Fruit fly (Drosophila melanogaster): ENCODE results near the gene nau.

dm6 chr3R:23718297-23718941 lies at the start of gene nau:
- TF ChIP-seq tj (GFP tag; optimal IDR thresholded peaks at IDR 0.05), result no peak
- no peak for TF ChIP-seq CG7101 (tag; optimal IDR thresholded peaks at IDR 0.05)
- TF ChIP-seq Hr96 (GFP tag; optimal IDR thresholded peaks at IDR 0.05), result no peak
- no peak for TF ChIP-seq cic (GFP tag; optimal IDR thresholded peaks at IDR 0.05)
- no peak for TF ChIP-seq kay (GFP tag; ENCODE audit: borderline replicate concordance)
- TF ChIP-seq Crg-1 (GFP tag; optimal IDR thresholded peaks at IDR 0.05), result no peak
- TF ChIP-seq CG5204 (GFP tag; optimal IDR thresholded peaks at IDR 0.05), result no peak
- no peak for TF ChIP-seq Clk (GFP tag; optimal IDR thresholded peaks at IDR 0.05)
- TF ChIP-seq CG12768 (GFP tag; optimal IDR thresholded peaks at IDR 0.05), result no peak
- TF ChIP-seq toe (GFP tag; optimal IDR thresholded peaks at IDR 0.05), result no peak

All from whole organism, adult.